Fruit fly (Drosophila melanogaster) whole organism, prepupa: ENCODE results near the gene Gr93d.
A peak's percentile ranks its signal among the peaks of the same experiment; 100 is the strongest.

ENCODE experiments used
- Blimp-1 ChIP-seq: fragments of 200-800 bp; sonication (Bioruptor generic); optimal IDR thresholded peaks from 3 replicates; lab custom pipeline; 2017; ENCODE audit warnings: missing biosample characterization, missing genetic modification characterization, mild to moderate bottlenecking, moderate library complexity, missing genetic modification reagents
- CG10631 ChIP-seq: fragments of 200-800 bp; sonication (Bioruptor generic); optimal IDR thresholded peaks from 2 replicates; lab custom pipeline; 2016; ENCODE audit warnings: missing biosample characterization, missing genetic modification characterization
- CG10669 ChIP-seq: fragments of 200-800 bp; sonication (Bioruptor generic); optimal IDR thresholded peaks from 3 replicates; lab custom pipeline; 2018; ENCODE audit warnings: missing biosample characterization, mild to moderate bottlenecking, missing genetic modification characterization, moderate library complexity
- CG11902 ChIP-seq: fragments of 200-800 bp; sonication (Bioruptor generic); optimal IDR thresholded peaks from 3 replicates; lab custom pipeline; 2016; ENCODE audit warnings: missing biosample characterization, missing genetic modification characterization
- CG15336 ChIP-seq: fragments of 200-800 bp; sonication (Bioruptor generic); IDR thresholded peaks from 2 replicates; pipeline ENCODE4 v1.3.6; 2022; ENCODE audit warnings: missing biosample characterization, missing genetic modification characterization
- CG1621 ChIP-seq: fragments of 200-800 bp; sonication (Bioruptor generic); optimal IDR thresholded peaks from 3 replicates; lab custom pipeline; 2018; ENCODE audit warnings: missing biosample characterization, mild to moderate bottlenecking, missing genetic modification characterization
- CG16779 ChIP-seq: fragments of 200-800 bp; sonication (Bioruptor generic); optimal IDR thresholded peaks from 3 replicates; lab custom pipeline; 2017; ENCODE audit warnings: missing biosample characterization, mild to moderate bottlenecking, missing genetic modification characterization
- CG3032 ChIP-seq: fragments of 200-800 bp; optimal IDR thresholded peaks from 2 replicates; lab custom pipeline; 2019; ENCODE audit warnings: missing biosample characterization, mild to moderate bottlenecking, missing genetic modification characterization, moderate library complexity
- CG32006 ChIP-seq: fragments of 200-800 bp; sonication (Bioruptor generic); optimal IDR thresholded peaks from 3 replicates; lab custom pipeline; 2017; ENCODE audit warnings: missing biosample characterization, mild to moderate bottlenecking, missing genetic modification characterization
- CG34406 ChIP-seq: fragments of 200-800 bp; sonication (Bioruptor generic); optimal IDR thresholded peaks from 3 replicates; lab custom pipeline; 2016; ENCODE audit warnings: missing biosample characterization, missing genetic modification characterization
- CG6276 ChIP-seq: fragments of 200-800 bp; sonication (Bioruptor generic); optimal IDR thresholded peaks from 2 replicates; lab custom pipeline; 2017; ENCODE audit warnings: missing biosample characterization, mild to moderate bottlenecking, missing genetic modification characterization
- CG6792 ChIP-seq: fragments of 200-800 bp; sonication (Bioruptor generic); optimal IDR thresholded peaks from 3 replicates; lab custom pipeline; 2016; ENCODE audit warnings: missing biosample characterization, missing genetic modification characterization
- CG7368 ChIP-seq: fragments of 200-800 bp; sonication (Bioruptor generic); optimal IDR thresholded peaks from 3 replicates; lab custom pipeline; 2016; ENCODE audit warnings: missing biosample characterization, missing genetic modification characterization
- CG8119 ChIP-seq: fragments of 200-800 bp; sonication (Bioruptor generic); IDR thresholded peaks from 3 replicates; pipeline ENCODE4 v1.3.6; 2022; ENCODE audit warnings: missing biosample characterization, missing genetic modification characterization
- CG8319 ChIP-seq: fragments of 200-800 bp; sonication (Bioruptor generic); optimal IDR thresholded peaks from 3 replicates; lab custom pipeline; 2016; ENCODE audit warnings: missing biosample characterization, missing genetic modification characterization
- CG8632 ChIP-seq: fragments of 200-800 bp; sonication (Bioruptor generic); optimal IDR thresholded peaks from 3 replicates; lab custom pipeline; 2016; ENCODE audit warnings: missing biosample characterization, missing genetic modification characterization
- Eip75B ChIP-seq: fragments of 200-800 bp; sonication (Bioruptor generic); optimal IDR thresholded peaks from 3 replicates; lab custom pipeline; 2016; ENCODE audit warnings: missing biosample characterization, missing genetic modification characterization
- Eip78C ChIP-seq: fragments of 200-800 bp; sonication (Bioruptor generic); peaks from one replicate; lab custom pipeline; 2016; ENCODE audit warnings: missing biosample characterization, missing genetic modification characterization
- Ets96B ChIP-seq: fragments of 200-800 bp; optimal IDR thresholded peaks from 2 replicates; lab custom pipeline; 2019; ENCODE audit warnings: missing biosample characterization, mild to moderate bottlenecking, missing genetic modification characterization, moderate library complexity
- Gug ChIP-seq: fragments of 200-800 bp; sonication (Bioruptor generic); IDR thresholded peaks from 2 replicates; pipeline ENCODE4 v1.3.6; 2022; ENCODE audit warnings: missing biosample characterization, missing genetic modification characterization
- Hr38 ChIP-seq: sonication (Bioruptor generic); optimal IDR thresholded peaks from 2 replicates; lab custom pipeline; 2016; ENCODE audit warnings: missing biosample characterization, missing genetic modification characterization
- Hr39 ChIP-seq: fragments of 200-800 bp; sonication (Bioruptor generic); optimal IDR thresholded peaks from 2 replicates; lab custom pipeline; 2016; ENCODE audit warnings: missing biosample characterization, missing genetic modification characterization
- Hr4 ChIP-seq: fragments of 200-800 bp; sonication (Bioruptor generic); optimal IDR thresholded peaks from 3 replicates; lab custom pipeline; 2016; ENCODE audit warnings: missing biosample characterization, missing genetic modification characterization
- Met ChIP-seq: fragments of 200-800 bp; sonication (Bioruptor generic); optimal IDR thresholded peaks from 3 replicates; lab custom pipeline; 2016; ENCODE audit warnings: missing biosample characterization, missing genetic modification characterization
- OdsH ChIP-seq: fragments of 200-800 bp; sonication (Bioruptor generic); optimal IDR thresholded peaks from 3 replicates; lab custom pipeline; 2016; ENCODE audit warnings: missing biosample characterization, missing genetic modification characterization
- Smox ChIP-seq: fragments of 200-800 bp; sonication (Bioruptor generic); optimal IDR thresholded peaks from 3 replicates; lab custom pipeline; 2016; ENCODE audit warnings: missing biosample characterization, missing genetic modification characterization
- Sox102F ChIP-seq: fragments of 200-800 bp; sonication (Bioruptor generic); optimal IDR thresholded peaks from 2 replicates; lab custom pipeline; 2016; ENCODE audit warnings: missing biosample characterization, mild to moderate bottlenecking, missing genetic modification characterization
- Sox14 ChIP-seq: fragments of 200-800 bp; sonication (Bioruptor generic); optimal IDR thresholded peaks from 3 replicates; lab custom pipeline; 2016; ENCODE audit warnings: missing biosample characterization, missing genetic modification characterization
- achi ChIP-seq: fragments of 200-800 bp; sonication (Bioruptor generic); optimal IDR thresholded peaks from 3 replicates; lab custom pipeline; 2016; ENCODE audit warnings: missing biosample characterization, missing genetic modification characterization
- acj6 ChIP-seq: fragments of 200-800 bp; sonication (Bioruptor generic); optimal IDR thresholded peaks from 3 replicates; lab custom pipeline; 2016; ENCODE audit warnings: missing biosample characterization, missing genetic modification characterization
- cyc ChIP-seq: fragments of 200-800 bp; sonication (Bioruptor generic); optimal IDR thresholded peaks from 3 replicates; lab custom pipeline; 2016; ENCODE audit warnings: missing biosample characterization, missing genetic modification characterization
- dac ChIP-seq: fragments of 200-800 bp; sonication (Bioruptor generic); optimal IDR thresholded peaks from 2 replicates; lab custom pipeline; 2017; ENCODE audit warnings: missing biosample characterization, mild to moderate bottlenecking, missing genetic modification characterization
- dsx ChIP-seq: fragments of 200-800 bp; optimal IDR thresholded peaks from 3 replicates; lab custom pipeline; 2019; ENCODE audit warnings: missing biosample characterization, mild to moderate bottlenecking, missing genetic modification characterization, moderate library complexity; ENCODE audit not compliant: poor library complexity, severe bottlenecking
- eg ChIP-seq: fragments of 200-800 bp; sonication (Bioruptor generic); IDR thresholded peaks from 3 replicates; pipeline ENCODE4 v1.3.6; 2022; ENCODE audit warnings: missing biosample characterization, missing genetic modification characterization
- esn ChIP-seq: fragments of 200-800 bp; sonication (Bioruptor generic); optimal IDR thresholded peaks from 2 replicates; lab custom pipeline; 2016; ENCODE audit warnings: missing biosample characterization, mild to moderate bottlenecking, missing genetic modification characterization, moderate library complexity
- fd59A ChIP-seq: fragments of 200-800 bp; sonication (Bioruptor generic); optimal IDR thresholded peaks from 2 replicates; lab custom pipeline; 2017; ENCODE audit warnings: missing biosample characterization, mild to moderate bottlenecking, missing genetic modification characterization, missing genetic modification reagents
- fd85E ChIP-seq: fragments of 200-800 bp; sonication (Bioruptor generic); optimal IDR thresholded peaks from 3 replicates; lab custom pipeline; 2016; ENCODE audit warnings: missing biosample characterization, missing genetic modification characterization
- fkh ChIP-seq: fragments of 200-800 bp; sonication (Bioruptor generic); optimal IDR thresholded peaks from 3 replicates; lab custom pipeline; 2017; ENCODE audit warnings: missing biosample characterization, mild to moderate bottlenecking, missing genetic modification characterization, moderate library complexity
- lz ChIP-seq: fragments of 200-800 bp; sonication (Bioruptor generic); optimal IDR thresholded peaks from 3 replicates; lab custom pipeline; 2016; ENCODE audit warnings: missing biosample characterization, missing genetic modification characterization
- net ChIP-seq: fragments of 200-800 bp; sonication (Bioruptor generic); optimal IDR thresholded peaks from 3 replicates; lab custom pipeline; 2016; ENCODE audit warnings: missing biosample characterization, missing genetic modification characterization
- pdm3 ChIP-seq: fragments of 200-800 bp; sonication (Bioruptor generic); optimal IDR thresholded peaks from 3 replicates; lab custom pipeline; 2016; ENCODE audit warnings: missing biosample characterization, missing genetic modification characterization
- salr ChIP-seq, 2 experiments: fragments of 200-800 bp; sonication (Bioruptor generic); optimal IDR thresholded peaks; 3 replicates each; lab custom pipeline; 2016 to 2018; ENCODE audit warnings: missing biosample characterization in 2 of 2, missing genetic modification characterization in 2 of 2, mild to moderate bottlenecking in 1 of 2
- spab ChIP-seq: fragments of 200-800 bp; sonication (Bioruptor generic); optimal IDR thresholded peaks from 2 replicates; lab custom pipeline; 2017; ENCODE audit warnings: missing biosample characterization, mild to moderate bottlenecking, missing genetic modification characterization, missing genetic modification reagents
- ss ChIP-seq, 2 experiments: fragments of 200-800 bp; sonication (Bioruptor generic); optimal IDR thresholded peaks; 2 replicates in 1 of 2; 3 replicates in 1 of 2; lab custom pipeline; 2017 to 2018; ENCODE audit warnings: mild to moderate bottlenecking in 2 of 2, missing biosample characterization in 2 of 2, missing genetic modification characterization in 2 of 2, moderate library complexity in 1 of 2
- svp ChIP-seq: fragments of 200-800 bp; sonication (Bioruptor generic); peaks from one replicate; lab custom pipeline; 2016; ENCODE audit warnings: missing biosample characterization, missing genetic modification characterization
- topi ChIP-seq: fragments of 200-800 bp; sonication (Bioruptor generic); optimal IDR thresholded peaks from 3 replicates; lab custom pipeline; 2016; ENCODE audit warnings: missing biosample characterization, missing genetic modification characterization
- vri ChIP-seq: fragments of 200-800 bp; sonication (Bioruptor generic); optimal IDR thresholded peaks from 3 replicates; lab custom pipeline; 2016; ENCODE audit warnings: missing biosample characterization, mild to moderate bottlenecking, missing genetic modification characterization

Gr93d gene

DNA sequence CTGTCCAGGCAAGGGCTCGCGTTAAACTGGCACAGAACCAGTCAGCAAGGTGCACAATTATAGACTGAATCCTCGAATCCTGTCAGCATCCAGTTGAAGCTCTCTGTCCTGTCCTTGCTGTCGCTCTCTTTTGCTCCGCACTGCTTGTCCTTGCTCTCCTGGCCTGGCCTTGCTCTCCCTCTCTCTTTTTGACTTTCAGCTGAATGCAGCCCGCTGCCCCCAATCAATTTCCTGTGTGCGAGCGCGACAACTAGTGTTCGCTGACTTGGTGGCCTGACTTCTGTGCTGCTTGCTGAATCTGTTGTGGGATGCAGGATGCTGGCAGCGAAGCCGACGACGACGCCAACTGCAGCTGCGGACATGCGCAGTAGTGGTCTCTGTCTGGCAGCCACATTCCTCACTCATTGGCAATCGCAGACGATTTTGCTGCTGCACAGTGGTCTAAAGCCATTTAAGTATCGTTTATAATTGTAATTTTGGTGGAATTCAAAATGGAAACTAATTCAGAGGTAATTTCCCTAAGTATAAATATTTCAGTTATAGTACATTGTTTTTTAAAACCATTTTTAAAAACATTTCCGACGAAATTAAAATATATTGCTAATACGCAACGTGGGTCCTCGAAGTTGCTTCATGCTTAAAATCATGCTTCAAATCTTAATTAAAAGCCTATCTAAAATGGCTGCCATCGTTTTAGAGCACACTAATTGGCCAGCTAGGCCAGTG lies 37.7 kb downstream of the Gr93d start:
- TF ChIP-seq lz (GFP tag; lab: Kevin White, UChicago) (peak; percentile 25), CG11902 (GFP tag; lab: Kevin White, UChicago) (no peak), CG6276 (GFP tag; lab: Kevin White, UChicago) (peak; percentile 8), CG6792 (peak; percentile 19), CG8119 (GFP tag; lab: Robert Waterston, UW) (peak; percentile 24; the same call in 1 of the 3 replicates), CG1621 (tag; lab: Kevin White, UChicago) (no peak), fkh (GFP tag; lab: Kevin White, UChicago) (no peak), OdsH (GFP tag; lab: Kevin White, UChicago) (peak; percentile 26), Sox14 (GFP tag; lab: Kevin White, UChicago) (peak; percentile 12), cyc (GFP tag; lab: Kevin White, UChicago) (peak; percentile 1), eg (GFP tag; lab: Robert Waterston, UW) (0 out of 3 replicates have a peak, but pooled peaks have one; percentile 24), achi (GFP tag; lab: Kevin White, UChicago) (peak; percentile 12), ss (GFP tag; optimal IDR thresholded peaks at IDR 0.05; lab: Kevin White, UChicago) (peak in 1 of 2 experiments; percentile 30), Blimp-1 (GFP tag; lab: Kevin White, UChicago) (no peak), esn (GFP tag; lab: Kevin White, UChicago) (peak; percentile 52), Hr4 (GFP tag; lab: Kevin White, UChicago) (peak; percentile 33), Met (GFP tag; lab: Kevin White, UChicago) (peak; percentile 40), Sox102F (GFP tag; lab: Kevin White, UChicago) (no peak), topi (GFP tag; lab: Kevin White, UChicago) (peak; percentile 17), Eip78C (peak; percentile 80), CG8632 (GFP tag; lab: Kevin White, UChicago) (peak; percentile 10), vri (GFP tag; lab: Kevin White, UChicago) (no peak), acj6 (no peak), net (GFP tag; lab: Kevin White, UChicago) (no peak), Eip75B (GFP tag; lab: Kevin White, UChicago) (no peak), spab (GFP tag; lab: Kevin White, UChicago) (no peak), Smox (GFP tag; lab: Kevin White, UChicago) (peak; percentile 25), pdm3 (GFP tag; lab: Kevin White, UChicago) (peak; percentile 33), Hr39 (no peak), CG7368 (peak; percentile 4), Ets96B (tag; lab: Kevin White, UChicago) (peak; percentile 35), Hr38 (no peak), CG32006 (peak; percentile 34), CG16779 (no peak), svp (GFP tag; lab: Kevin White, UChicago) (peak; percentile 68), CG3032 (tag; lab: Kevin White, UChicago) (no peak), CG10669 (GFP tag; lab: Kevin White, UChicago) (peak; percentile 33), CG10631 (GFP tag; lab: Kevin White, UChicago) (peak; percentile 15)

DNA sequence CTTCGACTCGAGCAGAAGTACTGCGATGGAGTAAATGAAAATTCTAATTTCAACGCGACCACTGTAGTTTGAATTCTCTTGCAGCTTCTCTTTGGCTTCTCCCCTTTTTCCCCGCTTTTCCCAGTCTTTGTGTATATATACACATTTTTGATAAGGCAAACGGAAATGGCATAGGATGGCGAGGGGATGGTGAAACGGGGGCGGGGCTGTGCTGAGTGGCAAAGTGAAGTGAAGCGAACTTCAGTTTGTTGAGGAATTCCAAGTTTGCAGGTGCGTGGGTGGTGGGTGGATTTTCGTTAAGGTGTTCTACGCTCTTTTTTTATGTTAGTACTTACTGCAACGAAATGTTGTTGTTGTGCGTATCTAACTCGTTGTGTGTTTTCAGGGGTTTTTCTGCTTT lies 39.2 kb downstream of the Gr93d start:
- TF ChIP-seq dac (GFP tag; lab: Kevin White, UChicago), result no peak
- TF ChIP-seq Sox102F (GFP tag; lab: Kevin White, UChicago), result no peak
- TF ChIP-seq Gug (GFP tag; lab: Robert Waterston, UW), result no peak
- no peak for TF ChIP-seq CG10669 (GFP tag; lab: Kevin White, UChicago)
- TF ChIP-seq fd59A (GFP tag; lab: Kevin White, UChicago), result no peak
- no peak for TF ChIP-seq Blimp-1 (GFP tag; lab: Kevin White, UChicago)
- TF ChIP-seq svp (GFP tag; lab: Kevin White, UChicago), result no peak
- no peak for TF ChIP-seq ss (GFP tag; optimal IDR thresholded peaks at IDR 0.05; lab: Kevin White, UChicago)
- no peak for TF ChIP-seq dsx (GFP tag; lab: Kevin White, UChicago)
- TF ChIP-seq CG15336 (GFP tag; lab: Robert Waterston, UW), result no peak
- TF ChIP-seq salr (GFP tag; optimal IDR thresholded peaks at IDR 0.05; lab: Kevin White, UChicago), result no peak
- no peak for TF ChIP-seq CG10631 (GFP tag; lab: Kevin White, UChicago)
- no peak for TF ChIP-seq CG8319 (GFP tag; lab: Kevin White, UChicago)
- no peak for TF ChIP-seq achi (GFP tag; lab: Kevin White, UChicago)
- TF ChIP-seq CG34406, result no peak
- no peak for TF ChIP-seq esn (GFP tag; lab: Kevin White, UChicago)
- TF ChIP-seq Ets96B (tag; lab: Kevin White, UChicago), result no peak
- TF ChIP-seq fkh (GFP tag; lab: Kevin White, UChicago), result no peak
- no peak for TF ChIP-seq fd85E
- TF ChIP-seq CG8119 (GFP tag; lab: Robert Waterston, UW), result no peak
